Worm (Caenorhabditis elegans): ENCODE data around the gene gtf-2H5.

gtf-2H5 gene

ce11 chrIII:605415-606054 is 28.2 kb upstream of the gtf-2H5 start, which contains the start of the genes Y55B1AR.4 and ttr-7:
Gene Y55B1AR.4, minus strand, starts transcription at chrIII:605515.
Gene ttr-7, plus strand, starts transcription at chrIII:606004.
- TF ChIP-seq ceh-82 (tag; optimal IDR thresholded peaks at IDR 0.05) (no peak), zag-1 (tag; optimal IDR thresholded peaks at IDR 0.05) (no peak), nhr-12 (tag; optimal IDR thresholded peaks at IDR 0.05) (no peak), ceh-63 (GFP tag; optimal IDR thresholded peaks at IDR 0.05) (no peak), ceh-8 (GFP tag; optimal IDR thresholded peaks at IDR 0.05) (no peak), pax-3 (tag; optimal IDR thresholded peaks at IDR 0.05) (no peak), nhr-90 (tag; optimal IDR thresholded peaks at IDR 0.05; ENCODE audit: poor library complexity) (no peak), nhr-20 (tag; optimal IDR thresholded peaks at IDR 0.05) (no peak), efl-3 (GFP tag; optimal IDR thresholded peaks at IDR 0.05) (no peak), mdl-1 (tag; optimal IDR thresholded peaks at IDR 0.05) (no peak), lsy-2 (tag; optimal IDR thresholded peaks at IDR 0.05) (no peak), hlh-4 (tag; optimal IDR thresholded peaks at IDR 0.05) (no peak), rnt-1 (tag; optimal IDR thresholded peaks at IDR 0.05) (no peak)

ce11 chrIII:600316-600932 is 23.1 kb upstream of the gtf-2H5 start, which contains the start of gene lec-6:
Gene lec-6, minus strand, starts transcription at chrIII:600366.
- TF ChIP-seq nhr-90 (tag; optimal IDR thresholded peaks at IDR 0.05; ENCODE audit: poor library complexity) (peak; percentile 8), jun-1 (tag; optimal IDR thresholded peaks at IDR 0.05) (peak; percentile 64), lin-14 (GFP tag; optimal IDR thresholded peaks at IDR 0.05) (peak; percentile 11), efl-1 (optimal IDR thresholded peaks at IDR 0.05) (no peak), efl-1 (GFP tag; optimal IDR thresholded peaks at IDR 0.05 in 1 of 2) (peak in 1 of 2 experiments; percentile 84), nhr-77 (tag; optimal IDR thresholded peaks at IDR 0.05) (peak; percentile 1), skn-1 (tag; optimal IDR thresholded peaks at IDR 0.05) (no peak), nhr-20 (tag; optimal IDR thresholded peaks at IDR 0.05) (peak; percentile 1), irx-1 (tag; optimal IDR thresholded peaks at IDR 0.05) (peak; percentile 21), fos-1 (tag; optimal IDR thresholded peaks at IDR 0.05) (peak; percentile 74), ets-5 (GFP tag; IDR thresholded peaks at IDR 0.05) (no peak), pqm-1 (tag; optimal IDR thresholded peaks at IDR 0.05) (peak; percentile 38), nhr-85 (tag) (no peak), elt-2 (tag; optimal IDR thresholded peaks at IDR 0.05) (peak; percentile 97), nhr-71 (tag; optimal IDR thresholded peaks at IDR 0.05) (peak; percentile 56), C04F5.9 (tag; optimal IDR thresholded peaks at IDR 0.05) (no peak), lin-35 (GFP tag; optimal IDR thresholded peaks at IDR 0.05) (peak in 1 of 2 experiments; percentile 51)

- TF ChIP-seq elt-2 (tag; optimal IDR thresholded peaks at IDR 0.05): peak; percentile 33
- TF ChIP-seq zip-4 (GFP tag; optimal IDR thresholded peaks at IDR 0.05): no peak
These were observed 21.9 kb upstream of the gtf-2H5 start for ce11 chrIII:599279-599678.

- TF ChIP-seq pax-3 (tag; optimal IDR thresholded peaks at IDR 0.05): no peak
- TF ChIP-seq efl-1 (optimal IDR thresholded peaks at IDR 0.05): no peak
- peak in 1 of 2 experiments; percentile 67 for TF ChIP-seq efl-1 (GFP tag; optimal IDR thresholded peaks at IDR 0.05 in 1 of 2)
- TF ChIP-seq zag-1 (tag; optimal IDR thresholded peaks at IDR 0.05): no peak
These were observed 21.3 kb upstream of the gtf-2H5 start, which contains the start of gene Y55B1AR.2 for ce11 chrIII:598687-599086. Gene Y55B1AR.2, minus strand, starts transcription at chrIII:598787.

ce11 chrIII:598168-598567 is 20.8 kb upstream of the gtf-2H5 start:
- TF ChIP-seq nhr-20 (tag; optimal IDR thresholded peaks at IDR 0.05) (peak; percentile 37), lin-14 (GFP tag; optimal IDR thresholded peaks at IDR 0.05) (peak; percentile 93), vab-15 (tag; optimal IDR thresholded peaks at IDR 0.05) (no peak), nhr-47 (tag; optimal IDR thresholded peaks at IDR 0.05) (peak; percentile 70), unc-86 (tag; optimal IDR thresholded peaks at IDR 0.05) (peak; percentile 38), nhr-71 (tag; optimal IDR thresholded peaks at IDR 0.05) (peak; percentile 70), blmp-1 (tag; optimal IDR thresholded peaks at IDR 0.05) (peak; percentile 39), jun-1 (tag; optimal IDR thresholded peaks at IDR 0.05) (no peak), xbp-1 (tag; optimal IDR thresholded peaks at IDR 0.05) (peak; percentile 41), lin-15B (tag; optimal IDR thresholded peaks at IDR 0.05) (no peak), ama-1 (optimal IDR thresholded peaks at IDR 0.05) (no peak), mab-9 (GFP tag; IDR thresholded peaks at IDR 0.05) (no peak), snpc-4 (tag; optimal IDR thresholded peaks at IDR 0.05) (peak; percentile 34), lin-35 (GFP tag; optimal IDR thresholded peaks at IDR 0.05) (peak; percentile 50 to 60), F16B12.6 (tag; optimal IDR thresholded peaks at IDR 0.05) (no peak), alr-1 (tag; optimal IDR thresholded peaks at IDR 0.05; ENCODE audit: borderline replicate concordance) (no peak), pqm-1 (tag; optimal IDR thresholded peaks at IDR 0.05) (no peak), tbx-2 (tag; optimal IDR thresholded peaks at IDR 0.05) (peak; percentile 73), unc-98 (GFP tag; IDR thresholded peaks at IDR 0.05) (no peak), lsy-2 (tag; optimal IDR thresholded peaks at IDR 0.05) (peak; percentile 47 to 62)

Measured in whole organism, L1 larva.